Worm (Caenorhabditis elegans): Measurements from ENCODE around the gene Y57G11C.51.

DNA sequence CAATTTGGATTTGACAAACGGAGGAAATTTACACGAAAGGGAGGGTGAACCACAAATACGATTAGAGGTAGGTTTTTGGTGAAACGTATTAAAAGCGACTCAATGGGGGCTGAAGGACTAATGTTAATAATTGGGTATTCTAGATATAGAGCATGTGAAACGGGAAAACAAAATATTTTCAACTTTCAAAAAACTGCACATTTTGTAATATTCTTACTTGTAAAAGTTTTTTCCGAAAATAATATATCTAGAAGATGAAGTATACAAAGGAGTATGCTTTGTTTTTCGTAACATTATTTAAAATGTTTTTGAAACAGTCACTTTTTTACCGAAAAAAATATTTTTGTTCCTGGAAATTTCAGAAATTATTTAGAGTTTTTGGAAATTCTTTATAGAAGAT is 32.4 kb downstream of the Y57G11C.51 start:
- no peak for TF ChIP-seq flt-1 (GFP tag; IDR thresholded peaks at IDR 0.05)
- TF ChIP-seq ztf-23 (GFP tag; IDR thresholded peaks at IDR 0.05) = no peak
- TF ChIP-seq med-1 (GFP tag; optimal IDR thresholded peaks at IDR 0.05; ENCODE audit: insufficient read depth) = no peak
- no peak for TF ChIP-seq cog-1 (tag; optimal IDR thresholded peaks at IDR 0.05)
- TF ChIP-seq ref-1 (GFP tag; conservative IDR thresholded peaks at IDR 0.05) = no peak
- TF ChIP-seq klf-2 (GFP tag; conservative IDR thresholded peaks at IDR 0.05) = no peak
- no peak for TF ChIP-seq ztf-29 (GFP tag; IDR thresholded peaks at IDR 0.05)
- TF ChIP-seq tab-1 (GFP tag; IDR thresholded peaks at IDR 0.05) = no peak

Measured in whole organism, midembryonic.